Worm (Caenorhabditis elegans) whole organism, L3 larva: ENCODE results near the gene ZC266.1.

ENCODE experiments used
- R02D3.7 ChIP-seq: fragments of 150-350 bp; optimal IDR thresholded peaks from 2 replicates; lab custom pipeline; 2014; ENCODE audit warnings: missing biosample characterization, missing genetic modification characterization
- ZK546.5 ChIP-seq: sonication (generic microtip); optimal IDR thresholded peaks from 2 replicates; lab custom pipeline; 2017; ENCODE audit warnings: missing biosample characterization, missing genetic modification characterization
- ama-1 ChIP-seq: fragments of 150-350 bp; optimal IDR thresholded peaks from 2 replicates; lab custom pipeline; 2018
- ceh-16 ChIP-seq: sonication (generic microtip); optimal IDR thresholded peaks from 2 replicates; lab custom pipeline; 2017; ENCODE audit warnings: missing biosample characterization, missing genetic modification characterization
- ceh-28 ChIP-seq: fragments of 150-350 bp; optimal IDR thresholded peaks from 2 replicates; lab custom pipeline; 2014; ENCODE audit warnings: missing biosample characterization, missing genetic modification reagents, missing genetic modification characterization
- ceh-9 ChIP-seq: sonication (generic microtip); optimal IDR thresholded peaks from 2 replicates; lab custom pipeline; 2018; ENCODE audit warnings: missing biosample characterization, missing genetic modification characterization
- elt-1 ChIP-seq: fragments of 150-350 bp; optimal IDR thresholded peaks from 2 replicates; lab custom pipeline; 2014; ENCODE audit warnings: missing biosample characterization, missing genetic modification characterization
- elt-2 ChIP-seq: sonication (generic microtip); optimal IDR thresholded peaks from 2 replicates; lab custom pipeline; 2016; ENCODE audit warnings: missing genetic modification reagents, mild to moderate bottlenecking, missing genetic modification characterization, missing compliant biosample characterization
- eor-1 ChIP-seq, 2 experiments: fragments of 150-350 bp; optimal IDR thresholded peaks; 2 replicates each; lab custom pipeline; 2014 to 2018; ENCODE audit warnings: missing biosample characterization in 2 of 2, missing genetic modification characterization in 2 of 2
- fkh-10 ChIP-seq: sonication (generic microtip); optimal IDR thresholded peaks from 2 replicates; lab custom pipeline; 2017; ENCODE audit warnings: missing biosample characterization, missing genetic modification reagents, missing genetic modification characterization
- fkh-2 ChIP-seq: fragments of 150-350 bp; optimal IDR thresholded peaks from 2 replicates; lab custom pipeline; 2014; ENCODE audit warnings: missing biosample characterization, missing genetic modification reagents, missing genetic modification characterization
- hmg-11 ChIP-seq: sonication (generic microtip); optimal IDR thresholded peaks from 2 replicates; lab custom pipeline; 2016; ENCODE audit warnings: missing genetic modification characterization, missing compliant biosample characterization
- jun-1 ChIP-seq: fragments of 150-350 bp; optimal IDR thresholded peaks from 2 replicates; lab custom pipeline; 2014; ENCODE audit warnings: missing biosample characterization, missing genetic modification reagents, missing genetic modification characterization
- lin-15B ChIP-seq: fragments of 150-350 bp; optimal IDR thresholded peaks from 2 replicates; lab custom pipeline; 2014; ENCODE audit warnings: missing biosample characterization, missing genetic modification characterization
- lin-39 ChIP-seq: fragments of 150-350 bp; optimal IDR thresholded peaks from 2 replicates; lab custom pipeline; 2018; ENCODE audit warnings: missing biosample characterization, missing genetic modification reagents, missing genetic modification characterization
- lsy-12 ChIP-seq: sonication (generic microtip); optimal IDR thresholded peaks from 2 replicates; lab custom pipeline; 2016; ENCODE audit warnings: mild to moderate bottlenecking, missing genetic modification characterization, missing compliant biosample characterization
- mml-1 ChIP-seq: fragments of 150-350 bp; sonication (generic microtip); optimal IDR thresholded peaks from 3 replicates; lab custom pipeline; 2014; ENCODE audit warnings: missing biosample characterization, missing genetic modification characterization
- nfya-1 ChIP-seq: sonication (generic microtip); optimal IDR thresholded peaks from 2 replicates; lab custom pipeline; 2017; ENCODE audit warnings: missing genetic modification characterization, mild to moderate bottlenecking, missing compliant biosample characterization, antibody characterized with exemption, moderate library complexity; ENCODE audit not compliant: insufficient read depth
- nhr-11 ChIP-seq: fragments of 150-350 bp; optimal IDR thresholded peaks from 2 replicates; lab custom pipeline; 2014; ENCODE audit warnings: missing biosample characterization, missing genetic modification characterization
- nhr-23 ChIP-seq: fragments of 150-350 bp; optimal IDR thresholded peaks from 2 replicates; lab custom pipeline; 2014; ENCODE audit warnings: missing biosample characterization, missing genetic modification reagents, missing genetic modification characterization
- nhr-237 ChIP-seq: fragments of 150-350 bp; optimal IDR thresholded peaks from 2 replicates; lab custom pipeline; 2014; ENCODE audit warnings: missing biosample characterization, missing genetic modification characterization
- nhr-25 ChIP-seq: sonication (generic microtip); optimal IDR thresholded peaks from 2 replicates; lab custom pipeline; 2017; ENCODE audit warnings: missing biosample characterization, missing genetic modification characterization
- nhr-43 ChIP-seq: sonication (generic microtip); optimal IDR thresholded peaks from 2 replicates; lab custom pipeline; 2016; ENCODE audit warnings: mild to moderate bottlenecking, missing genetic modification characterization, missing compliant biosample characterization; ENCODE audit not compliant: poor library complexity, severe bottlenecking
- nhr-76 ChIP-seq: fragments of 150-350 bp; sonication (generic microtip); optimal IDR thresholded peaks from 5 replicates; lab custom pipeline; 2014; ENCODE audit warnings: missing biosample characterization, missing genetic modification characterization
- pha-4 ChIP-seq: fragments of 150-350 bp; optimal IDR thresholded peaks from 2 replicates; lab custom pipeline; 2014; ENCODE audit warnings: missing biosample characterization, missing genetic modification reagents, missing genetic modification characterization
- pqm-1 ChIP-seq: fragments of 150-350 bp; optimal IDR thresholded peaks from 2 replicates; lab custom pipeline; 2017; ENCODE audit warnings: missing biosample characterization, missing genetic modification characterization, inconsistent platforms
- sea-2 ChIP-seq: fragments of 150-350 bp; sonication (generic microtip); optimal IDR thresholded peaks from 4 replicates; lab custom pipeline; 2014; ENCODE audit warnings: missing biosample characterization, missing genetic modification reagents, missing genetic modification characterization
- skn-1 ChIP-seq: fragments of 150-350 bp; optimal IDR thresholded peaks from 2 replicates; lab custom pipeline; 2014; ENCODE audit warnings: missing biosample characterization, missing genetic modification characterization
- snpc-4 ChIP-seq: fragments of 150-350 bp; optimal IDR thresholded peaks from 2 replicates; lab custom pipeline; 2014; ENCODE audit warnings: missing biosample characterization, missing genetic modification characterization
- tbx-2 ChIP-seq: sonication (generic microtip); optimal IDR thresholded peaks from 2 replicates; lab custom pipeline; 2016; ENCODE audit warnings: mild to moderate bottlenecking, missing genetic modification characterization, missing compliant biosample characterization
- zag-1 ChIP-seq: fragments of 150-350 bp; optimal IDR thresholded peaks from 2 replicates; lab custom pipeline; 2014; ENCODE audit warnings: missing biosample characterization, missing genetic modification characterization
- ztf-4 ChIP-seq: fragments of 150-350 bp; optimal IDR thresholded peaks from 2 replicates; lab custom pipeline; 2014; ENCODE audit warnings: missing biosample characterization, missing genetic modification characterization

ZC266.1 gene

DNA sequence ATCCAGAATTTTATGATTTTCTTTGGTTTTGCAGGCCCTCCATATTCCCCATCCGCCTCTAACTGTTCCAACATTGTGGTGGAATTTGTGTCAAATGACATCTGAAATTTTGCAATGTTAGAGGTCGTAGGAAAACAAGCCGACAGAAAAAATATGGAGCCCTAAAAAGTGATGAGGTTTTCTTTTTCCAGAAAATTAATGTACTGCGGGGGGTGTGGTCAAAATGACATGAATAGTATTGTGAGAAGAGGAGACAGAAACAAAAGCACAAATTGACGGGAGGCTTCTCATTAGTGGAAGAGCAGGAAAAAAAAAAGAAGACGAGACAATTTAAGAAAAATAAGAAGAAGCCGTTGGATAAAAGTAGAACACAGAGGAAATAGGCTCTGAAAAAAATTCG is at the start of gene ZC266.1:
TSS of gene ZC266.1 (minus strand) at position 101 of the 400 bp plus-strand sequence.
- no peak for TF ChIP-seq lin-39
- no peak for TF ChIP-seq R02D3.7 (tag; lab: Kevin White, UChicago)
- TF ChIP-seq eor-1 (tag; optimal IDR thresholded peaks at IDR 0.05; lab: Kevin White, UChicago), result no peak
- no peak for TF ChIP-seq nhr-11
- no peak for TF ChIP-seq skn-1
- no peak for TF ChIP-seq nfya-1 (tag; lab: Kevin White, UChicago)
- TF ChIP-seq nhr-23 (tag; lab: Kevin White, UChicago), result no peak
- TF ChIP-seq ama-1, result no peak
- no peak for TF ChIP-seq nhr-25 (tag; lab: Kevin White, UChicago)
- TF ChIP-seq nhr-237 (tag; lab: Kevin White, UChicago), result no peak
- no peak for TF ChIP-seq pqm-1
- no peak for TF ChIP-seq fkh-2 (tag; lab: Kevin White, UChicago)
- no peak for TF ChIP-seq mml-1 (tag; lab: Kevin White, UChicago)

ce11 chrV:4745269-4745668 is 45.2 kb upstream of the ZC266.1 start, which contains the start of gene C18G1.7:
C18G1.7 (plus strand) TSS chrV:4745569.
- no peak for TF ChIP-seq eor-1 (tag; optimal IDR thresholded peaks at IDR 0.05; lab: Kevin White, UChicago)
- no peak for TF ChIP-seq nhr-43
- no peak for TF ChIP-seq ceh-9
- TF ChIP-seq nhr-25 (tag; lab: Kevin White, UChicago), result no peak
- no peak for TF ChIP-seq fkh-10
- no peak for TF ChIP-seq elt-1 (tag; lab: Kevin White, UChicago)
- no peak for TF ChIP-seq elt-2 (tag; lab: Kevin White, UChicago)
- TF ChIP-seq nhr-237 (tag; lab: Kevin White, UChicago), result no peak
- TF ChIP-seq zag-1 (tag; lab: Kevin White, UChicago), result no peak
- TF ChIP-seq ZK546.5 (tag; lab: Kevin White, UChicago), result no peak
- no peak for TF ChIP-seq ceh-28 (tag; lab: Kevin White, UChicago)
- no peak for TF ChIP-seq jun-1
- no peak for TF ChIP-seq R02D3.7 (tag; lab: Kevin White, UChicago)
- TF ChIP-seq lin-15B, result no peak
- TF ChIP-seq mml-1 (tag; lab: Kevin White, UChicago), result no peak
- no peak for TF ChIP-seq ceh-16 (tag; lab: Kevin White, UChicago)
- TF ChIP-seq tbx-2 (tag; lab: Kevin White, UChicago), result no peak

ce11 chrV:4742190-4742589 is 42.1 kb upstream of the ZC266.1 start, which contains the start of gene ugt-61:
ugt-61 (plus strand) TSS chrV:4742422.
- TF ChIP-seq pqm-1, result peak; percentile 15
- TF ChIP-seq pha-4 (tag; lab: Kevin White, UChicago), result peak; percentile 76
- no peak for TF ChIP-seq ama-1
- TF ChIP-seq, all 47 proteins: peak for 2

DNA sequence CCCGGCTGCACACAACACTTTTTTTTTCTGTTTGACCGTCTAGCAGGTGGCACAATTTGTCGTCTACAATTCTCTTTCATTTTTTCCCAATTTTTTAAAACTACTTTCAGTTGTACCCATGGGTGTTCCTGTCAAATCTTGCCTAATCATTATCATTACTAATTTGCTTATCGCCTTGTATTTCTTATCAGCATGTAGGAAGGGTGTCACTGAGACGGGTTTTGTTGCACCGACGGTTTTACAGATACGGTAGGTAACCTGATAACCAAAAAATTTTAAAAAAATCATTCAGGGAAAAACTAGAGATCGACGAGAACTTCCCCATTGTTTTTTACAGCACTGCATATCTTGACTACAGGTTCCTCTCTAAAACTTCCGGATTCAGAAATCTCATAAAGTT is 37.6 kb upstream of the ZC266.1 start, which contains the start of gene F39G3.2:
TSS of gene F39G3.2 (plus strand) at position 105 of the 400 bp plus-strand sequence.
- TF ChIP-seq pqm-1 (peak; percentile 50), mml-1 (tag; lab: Kevin White, UChicago) (no peak), elt-2 (tag; lab: Kevin White, UChicago) (peak; percentile 90), skn-1 (no peak), jun-1 (peak; percentile 4)

DNA sequence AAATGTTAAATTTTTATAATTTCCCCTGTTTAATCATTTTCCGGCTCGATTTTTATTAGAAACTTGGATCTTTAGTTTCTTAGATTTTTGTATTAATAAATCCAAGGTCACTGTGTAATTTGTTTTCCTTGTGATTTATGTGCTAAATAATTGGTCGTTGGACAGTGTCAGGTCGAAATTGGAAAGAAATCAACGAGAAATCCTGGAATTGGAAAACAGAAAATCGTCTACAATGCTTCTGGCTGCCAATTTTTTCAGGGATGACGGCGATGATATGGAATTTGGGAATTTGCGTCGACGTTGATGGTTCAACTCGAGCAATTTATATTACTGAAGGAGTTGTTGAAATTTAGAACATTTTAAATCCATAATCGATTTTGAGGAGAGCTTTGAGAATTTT is 34.5 kb upstream of the ZC266.1 start:
- TF ChIP-seq nhr-237 (tag; lab: Kevin White, UChicago) (no peak), hmg-11 (tag; lab: Kevin White, UChicago) (no peak), ceh-16 (tag; lab: Kevin White, UChicago) (no peak), sea-2 (GFP tag; lab: Kevin White, UChicago) (no peak)

- TF ChIP-seq zag-1 (tag; lab: Kevin White, UChicago) (no peak), nhr-11 (no peak), nfya-1 (tag; lab: Kevin White, UChicago) (no peak), lin-39 (no peak), lsy-12 (tag; lab: Kevin White, UChicago) (no peak), tbx-2 (tag; lab: Kevin White, UChicago) (no peak), fkh-10 (no peak), ceh-9 (no peak), ztf-4 (tag; lab: Kevin White, UChicago) (no peak), fkh-2 (tag; lab: Kevin White, UChicago) (no peak), ceh-16 (tag; lab: Kevin White, UChicago) (no peak), sea-2 (GFP tag; lab: Kevin White, UChicago) (no peak), nhr-237 (tag; lab: Kevin White, UChicago) (no peak), hmg-11 (tag; lab: Kevin White, UChicago) (no peak), snpc-4 (no peak), nhr-76 (tag; lab: Kevin White, UChicago) (no peak)
- TF ChIP-seq, all 47 proteins: peak for 0
Measured at ce11 chrV:4733952-4734351, 33.9 kb upstream of the ZC266.1 start.
